Fruit fly (Drosophila melanogaster) whole organism, embryonic: ENCODE measurements around the gene zetaCOP.
A peak's percentile ranks its signal among the peaks of the same experiment; 100 is the strongest.

Experiments used
- Blimp-1 ChIP-seq: fragments of 200-800 bp; sonication (Bioruptor generic); optimal IDR thresholded peaks from 3 replicates; lab custom pipeline; 2018; ENCODE audit warnings: missing biosample characterization, missing genetic modification characterization, mild to moderate bottlenecking, moderate library complexity, missing genetic modification reagents
- CG10274 ChIP-seq: fragments of 200-800 bp; sonication (Bioruptor generic); optimal IDR thresholded peaks from 3 replicates; lab custom pipeline; 2017; ENCODE audit warnings: missing biosample characterization, mild to moderate bottlenecking, missing genetic modification characterization
- CG11093 ChIP-seq: fragments of 200-800 bp; sonication (Bioruptor generic); IDR thresholded peaks from 3 replicates; pipeline ENCODE4 v1.3.6; 2022; ENCODE audit warnings: missing biosample characterization, missing genetic modification characterization
- CG12744 ChIP-seq: fragments of 200-800 bp; sonication (Bioruptor generic); optimal IDR thresholded peaks from 2 replicates; lab custom pipeline; 2016; ENCODE audit warnings: missing biosample characterization, missing genetic modification characterization
- CG13775 ChIP-seq: fragments of 200-800 bp; sonication (Bioruptor generic); optimal IDR thresholded peaks from 3 replicates; lab custom pipeline; 2017; ENCODE audit warnings: missing biosample characterization, mild to moderate bottlenecking, missing genetic modification characterization
- CG15479 ChIP-seq: fragments of 200-800 bp; sonication (Bioruptor generic); optimal IDR thresholded peaks from 3 replicates; lab custom pipeline; 2019; ENCODE audit warnings: missing biosample characterization, mild to moderate bottlenecking, missing genetic modification characterization, moderate library complexity
- CG1603 ChIP-seq: fragments of 200-800 bp; sonication (Bioruptor generic); optimal IDR thresholded peaks from 2 replicates; lab custom pipeline; 2019; ENCODE audit warnings: missing biosample characterization, mild to moderate bottlenecking, missing genetic modification characterization, moderate library complexity
- CG17568 ChIP-seq: fragments of 200-800 bp; sonication (Bioruptor generic); optimal IDR thresholded peaks from 2 replicates; lab custom pipeline; 2018; ENCODE audit warnings: missing biosample characterization, mild to moderate bottlenecking, missing genetic modification characterization, moderate library complexity
- CG2199 ChIP-seq: fragments of 200-800 bp; sonication (Bioruptor generic); IDR thresholded peaks from 3 replicates; pipeline ENCODE4 v1.3.6; 2022; ENCODE audit warnings: missing biosample characterization, missing genetic modification characterization
- CG2202 ChIP-seq: fragments of 200-800 bp; sonication (Bioruptor generic); optimal IDR thresholded peaks from 2 replicates; lab custom pipeline; 2018; ENCODE audit warnings: missing biosample characterization, mild to moderate bottlenecking, missing genetic modification characterization
- CG3838 ChIP-seq: fragments of 200-800 bp; sonication (Bioruptor generic); optimal IDR thresholded peaks from 3 replicates; lab custom pipeline; 2016; ENCODE audit warnings: missing biosample characterization, missing genetic modification characterization
- CG3847 ChIP-seq: fragments of 200-800 bp; sonication (Bioruptor generic); IDR thresholded peaks from 2 replicates; pipeline ENCODE4 v1.3.6; 2022; ENCODE audit warnings: missing biosample characterization, missing genetic modification characterization
- CG43689 ChIP-seq: fragments of 200-800 bp; sonication (Bioruptor generic); IDR thresholded peaks from 2 replicates; pipeline ENCODE4 v1.3.6; 2022; ENCODE audit warnings: missing biosample characterization, missing genetic modification characterization
- CG8924 ChIP-seq: fragments of 200-800 bp; optimal IDR thresholded peaks from 3 replicates; lab custom pipeline; 2019; ENCODE audit warnings: missing biosample characterization, mild to moderate bottlenecking, missing genetic modification characterization, moderate library complexity
- CG9817 ChIP-seq: fragments of 200-800 bp; sonication (Bioruptor generic); optimal IDR thresholded peaks from 2 replicates; lab custom pipeline; 2018; ENCODE audit warnings: missing biosample characterization, mild to moderate bottlenecking, missing genetic modification characterization, moderate library complexity
- Hmr ChIP-seq: fragments of 200-800 bp; sonication (Bioruptor generic); optimal IDR thresholded peaks from 3 replicates; lab custom pipeline; 2017; ENCODE audit warnings: mild to moderate bottlenecking, missing biosample characterization, missing genetic modification reagents, missing genetic modification characterization
- MTF-1 ChIP-seq: fragments of 200-800 bp; sonication (Bioruptor generic); optimal IDR thresholded peaks from 2 replicates; lab custom pipeline; 2018; ENCODE audit warnings: missing biosample characterization, mild to moderate bottlenecking, missing genetic modification characterization, borderline replicate concordance
- Meics ChIP-seq: fragments of 200-800 bp; sonication (Bioruptor generic); optimal IDR thresholded peaks from 2 replicates; lab custom pipeline; 2017; ENCODE audit warnings: missing biosample characterization, mild to moderate bottlenecking, missing genetic modification characterization
- NC2α ChIP-seq: fragments of 200-800 bp; sonication (Bioruptor generic); optimal IDR thresholded peaks from 2 replicates; lab custom pipeline; 2016; ENCODE audit warnings: missing biosample characterization, missing genetic modification characterization
- NFAT ChIP-seq: fragments of 200-800 bp; sonication (Bioruptor generic); IDR thresholded peaks from 2 replicates; pipeline ENCODE4 v1.3.6; 2022; ENCODE audit warnings: missing biosample characterization, missing genetic modification characterization
- Nf-YB ChIP-seq: fragments of 200-800 bp; sonication (Bioruptor generic); optimal IDR thresholded peaks from 3 replicates; lab custom pipeline; 2019; ENCODE audit warnings: missing biosample characterization, mild to moderate bottlenecking, missing genetic modification characterization, moderate library complexity
- Pdp1 ChIP-seq, 2 experiments: fragments of 200-800 bp; sonication (Bioruptor generic); optimal IDR thresholded peaks; 3 replicates each; lab custom pipeline; 2016; ENCODE audit warnings: missing biosample characterization in 2 of 2, missing genetic modification characterization in 2 of 2, mild to moderate bottlenecking in 1 of 2, moderate library complexity in 1 of 2
- Sin3A ChIP-seq: fragments of >200 bp; optimal IDR thresholded peaks from 2 replicates; lab custom pipeline; 2018
- Six4 ChIP-seq: fragments of 200-800 bp; sonication (Bioruptor generic); optimal IDR thresholded peaks from 2 replicates; lab custom pipeline; 2016; ENCODE audit warnings: missing biosample characterization, missing genetic modification characterization
- Sry-β ChIP-seq: fragments of 200-800 bp; sonication (Bioruptor generic); optimal IDR thresholded peaks from 2 replicates; lab custom pipeline; 2018; ENCODE audit warnings: missing biosample characterization, mild to moderate bottlenecking, missing genetic modification characterization, moderate library complexity
- abd-A ChIP-seq: fragments of 200-800 bp; sonication (Bioruptor generic); optimal IDR thresholded peaks from 3 replicates; lab custom pipeline; 2019; ENCODE audit warnings: missing biosample characterization, mild to moderate bottlenecking, missing genetic modification characterization, moderate library complexity
- bab2 ChIP-seq: fragments of 200-800 bp; sonication (Bioruptor generic); optimal IDR thresholded peaks from 2 replicates; lab custom pipeline; 2016; ENCODE audit warnings: missing biosample characterization, missing genetic modification characterization
- bbx ChIP-seq: fragments of 200-800 bp; sonication (Bioruptor generic); IDR thresholded peaks from 2 replicates; pipeline ENCODE4 v1.3.6; 2022; ENCODE audit warnings: missing biosample characterization, missing genetic modification characterization; ENCODE audit not compliant: partially characterized antibody
- bsh ChIP-seq, 2 experiments: fragments of 200-800 bp; sonication (Bioruptor generic); optimal IDR thresholded peaks; 2 replicates each; lab custom pipeline; 2017 to 2018; ENCODE audit warnings: mild to moderate bottlenecking in 2 of 2, missing biosample characterization in 2 of 2, missing genetic modification characterization in 2 of 2, moderate library complexity in 1 of 2
- cato ChIP-seq: fragments of 200-800 bp; sonication (Bioruptor generic); optimal IDR thresholded peaks from 2 replicates; lab custom pipeline; 2016; ENCODE audit warnings: missing biosample characterization, missing genetic modification characterization, borderline replicate concordance
- chif ChIP-seq, 2 experiments: fragments of 200-800 bp; sonication (Bioruptor generic); optimal IDR thresholded peaks; 3 replicates each; lab custom pipeline; 2016; ENCODE audit warnings: missing biosample characterization in 2 of 2, missing genetic modification characterization in 2 of 2
- dati ChIP-seq: fragments of 200-800 bp; sonication (Bioruptor generic); IDR thresholded peaks from 2 replicates; pipeline ENCODE4 v1.3.6; 2022; ENCODE audit warnings: missing biosample characterization, missing genetic modification characterization
- dmrt99B ChIP-seq: fragments of 200-800 bp; sonication (Bioruptor generic); optimal IDR thresholded peaks from 2 replicates; lab custom pipeline; 2018; ENCODE audit warnings: missing biosample characterization, mild to moderate bottlenecking, missing genetic modification characterization, moderate library complexity
- eyg ChIP-seq: fragments of 200-800 bp; sonication (Bioruptor generic); optimal IDR thresholded peaks from 3 replicates; lab custom pipeline; 2016; ENCODE audit warnings: missing biosample characterization, missing genetic modification characterization
- fru ChIP-seq: fragments of >200 bp; optimal IDR thresholded peaks from 2 replicates; lab custom pipeline; 2017
- gcm ChIP-seq: fragments of 200-800 bp; sonication (Bioruptor generic); optimal IDR thresholded peaks from 2 replicates; lab custom pipeline; 2019; ENCODE audit warnings: missing biosample characterization, mild to moderate bottlenecking, missing genetic modification characterization, moderate library complexity
- gro ChIP-seq: fragments of 200-800 bp; sonication (Bioruptor generic); optimal IDR thresholded peaks from 2 replicates; lab custom pipeline; 2016; ENCODE audit warnings: missing biosample characterization, missing genetic modification characterization
- lola ChIP-seq, 3 experiments: fragments of >200 bp in 2 of 3; fragments of 200-800 bp in 1 of 3; sonication (Bioruptor generic) in 1 of 3; optimal IDR thresholded peaks; 2 replicates each; lab custom pipeline; 2017 to 2019; ENCODE audit warnings: missing biosample characterization in 3 of 3, missing genetic modification characterization in 3 of 3, mild to moderate bottlenecking in 1 of 3, moderate library complexity in 1 of 3
- mam ChIP-seq: fragments of 200-800 bp; sonication (Bioruptor generic); optimal IDR thresholded peaks from 3 replicates; lab custom pipeline; 2016; ENCODE audit warnings: missing biosample characterization, missing genetic modification characterization
- pfk ChIP-seq: fragments of 200-800 bp; sonication (Bioruptor generic); optimal IDR thresholded peaks from 2 replicates; lab custom pipeline; 2018; ENCODE audit warnings: missing biosample characterization, mild to moderate bottlenecking, missing genetic modification characterization, moderate library complexity
- repo ChIP-seq: fragments of 200-800 bp; sonication (Bioruptor generic); optimal IDR thresholded peaks from 2 replicates; lab custom pipeline; 2016; ENCODE audit warnings: missing biosample characterization, missing genetic modification characterization
- ssp ChIP-seq: fragments of 200-800 bp; sonication (Bioruptor generic); IDR thresholded peaks from 2 replicates; pipeline ENCODE4 v1.3.6; 2022; ENCODE audit warnings: missing biosample characterization, missing genetic modification characterization
- sug ChIP-seq: fragments of 200-800 bp; optimal IDR thresholded peaks from 2 replicates; lab custom pipeline; 2019; ENCODE audit warnings: missing biosample characterization, mild to moderate bottlenecking, missing genetic modification characterization, moderate library complexity
- tup ChIP-seq: fragments of 200-800 bp; sonication (Bioruptor generic); optimal IDR thresholded peaks from 2 replicates; lab custom pipeline; 2016; ENCODE audit warnings: missing biosample characterization, mild to moderate bottlenecking, missing genetic modification characterization, moderate library complexity
- vfl ChIP-seq: fragments of 200-800 bp; sonication (Bioruptor generic); optimal IDR thresholded peaks from 2 replicates; lab custom pipeline; 2016; ENCODE audit warnings: missing biosample characterization, missing genetic modification characterization
- z ChIP-seq: fragments of 200-800 bp; sonication (Bioruptor generic); IDR thresholded peaks from 3 replicates; pipeline ENCODE4 v1.3.6; 2022; ENCODE audit warnings: missing biosample characterization, missing genetic modification characterization
- zen ChIP-seq: fragments of 200-800 bp; sonication (Bioruptor generic); optimal IDR thresholded peaks from 3 replicates; lab custom pipeline; 2018; ENCODE audit warnings: missing biosample characterization, mild to moderate bottlenecking, missing genetic modification characterization, moderate library complexity
- zfh2 ChIP-seq: fragments of 200-800 bp; sonication (Bioruptor generic); optimal IDR thresholded peaks from 2 replicates; lab custom pipeline; 2016; ENCODE audit warnings: missing biosample characterization, missing genetic modification characterization

The zetaCOP gene

dm6 chr3L:16659959-16660870 is 13.1 kb downstream of the zetaCOP start (continued):
- no peak for TF ChIP-seq CG15479 (GFP tag; lab: Kevin White, UChicago)
- peak; percentile 82 for TF ChIP-seq CG12744 (GFP tag; lab: Kevin White, UChicago)
- TF ChIP-seq eyg (GFP tag; lab: Kevin White, UChicago): peak; percentile 84
- peak; percentile 96 for TF ChIP-seq gcm (GFP tag; lab: Kevin White, UChicago)
- peak; percentile 95 to 97 for TF ChIP-seq bsh (GFP tag; optimal IDR thresholded peaks at IDR 0.05; lab: Kevin White, UChicago)
- no peak; the same call in 1 of the 2 replicates for TF ChIP-seq bbx (GFP tag; lab: Robert Waterston, UW)
- TF ChIP-seq repo (GFP tag; lab: Kevin White, UChicago): peak; percentile 90
- TF ChIP-seq vfl (GFP tag; lab: Kevin White, UChicago): peak; percentile 88
- peak; percentile 92 for TF ChIP-seq NFAT (GFP tag; lab: Robert Waterston, UW)
- TF ChIP-seq cato: peak; percentile 93
- peak; percentile 99 for TF ChIP-seq dmrt99B (tag; lab: Kevin White, UChicago)
- TF ChIP-seq fru (lab: Kevin White, UChicago): no peak
- peak; percentile 97 for TF ChIP-seq CG13775 (GFP tag; lab: Kevin White, UChicago)
- peak; percentile 8 for TF ChIP-seq pfk (GFP tag; lab: Kevin White, UChicago)
- TF ChIP-seq z (GFP tag; lab: Robert Waterston, UW): 0 out of 3 replicates have a peak, but pooled peaks have one; percentile 36
- peak; percentile 68 for TF ChIP-seq CG3838 (GFP tag; lab: Kevin White, UChicago)
- peak; percentile 90 for TF ChIP-seq CG10274 (GFP tag; lab: Kevin White, UChicago)
- peak; percentile 97 for TF ChIP-seq abd-A
- peak; percentile 89 for TF ChIP-seq tup (GFP tag; lab: Kevin White, UChicago)
- peak; percentile 78 for TF ChIP-seq NC2α (GFP tag; lab: Kevin White, UChicago)
- peak; percentile 86 for TF ChIP-seq Nf-YB (GFP tag; lab: Kevin White, UChicago)
- peak; percentile 92 for TF ChIP-seq CG2202
- TF ChIP-seq CG8924 (tag; lab: Kevin White, UChicago): peak; percentile 98
- TF ChIP-seq dati: peak; percentile 52; the same call in 1 of the 2 replicates
- TF ChIP-seq Sry-β: peak; percentile 71
- TF ChIP-seq mam: peak; percentile 95
- peak; percentile 97 for TF ChIP-seq Meics (GFP tag; lab: Kevin White, UChicago)
- TF ChIP-seq CG9817 (tag; lab: Kevin White, UChicago): peak; percentile 94
- peak; percentile 89 for TF ChIP-seq ssp (GFP tag; lab: Robert Waterston, UW)
- peak; percentile 89 for TF ChIP-seq MTF-1 (GFP tag; lab: Kevin White, UChicago)
- TF ChIP-seq zfh2: peak; percentile 90
- peak; percentile 89 to 96 for TF ChIP-seq Pdp1 (GFP tag; optimal IDR thresholded peaks at IDR 0.05; lab: Kevin White, UChicago)
- TF ChIP-seq Sin3A (lab: Kevin White, UChicago): no peak
- peak; percentile 96 for TF ChIP-seq Six4
- peak; percentile 89 for TF ChIP-seq zen
- peak; percentile 89 for TF ChIP-seq gro
- peak; percentile 89 to 91 for TF ChIP-seq chif (GFP tag; optimal IDR thresholded peaks at IDR 0.05; lab: Kevin White, UChicago)
- peak; percentile 94 for TF ChIP-seq CG17568 (GFP tag; lab: Kevin White, UChicago)
- TF ChIP-seq lola (GFP tag; optimal IDR thresholded peaks at IDR 0.05; lab: Kevin White, UChicago): peak in 1 of 3 experiments; percentile 96
- peak; percentile 95 for TF ChIP-seq bab2 (GFP tag; lab: Kevin White, UChicago)
- peak; percentile 94 for TF ChIP-seq CG2199 (GFP tag; lab: Robert Waterston, UW)
- TF ChIP-seq CG1603 (tag; lab: Kevin White, UChicago): peak; percentile 87
- TF ChIP-seq CG11093 (GFP tag; lab: Robert Waterston, UW): peak; percentile 95
- TF ChIP-seq Blimp-1 (GFP tag; lab: Kevin White, UChicago): peak; percentile 96
- TF ChIP-seq Hmr (GFP tag; lab: Kevin White, UChicago): peak; percentile 98
- peak; percentile 95 for TF ChIP-seq CG3847 (GFP tag; lab: Robert Waterston, UW)
- peak; percentile 88 for TF ChIP-seq sug
- peak; percentile 85 for TF ChIP-seq CG43689
